Fruit fly (Drosophila melanogaster) whole organism, embryonic: Measurements from ENCODE around the gene CG31267.

Experiments used
- CG10543 ChIP-seq: fragments of 200-800 bp; sonication (Bioruptor generic); optimal IDR thresholded peaks from 3 replicates; lab custom pipeline; 2017; ENCODE audit warnings: missing biosample characterization, mild to moderate bottlenecking, missing genetic modification characterization, moderate library complexity
- CG11696 ChIP-seq: fragments of 200-800 bp; sonication (Bioruptor generic); IDR thresholded peaks from 2 replicates; pipeline ENCODE4 v1.3.6; 2022; ENCODE audit warnings: missing biosample characterization, missing genetic modification characterization
- CG12391 ChIP-seq: fragments of 200-800 bp; sonication (Bioruptor generic); optimal IDR thresholded peaks from 3 replicates; lab custom pipeline; 2018; ENCODE audit warnings: missing biosample characterization, mild to moderate bottlenecking, missing genetic modification characterization, moderate library complexity
- CG13424 ChIP-seq: fragments of 200-800 bp; sonication (Bioruptor generic); optimal IDR thresholded peaks from 2 replicates; lab custom pipeline; 2019; ENCODE audit warnings: missing biosample characterization, mild to moderate bottlenecking, missing genetic modification characterization, moderate library complexity
- CG13775 ChIP-seq: fragments of 200-800 bp; sonication (Bioruptor generic); optimal IDR thresholded peaks from 3 replicates; lab custom pipeline; 2017; ENCODE audit warnings: missing biosample characterization, mild to moderate bottlenecking, missing genetic modification characterization
- CG18262 ChIP-seq: fragments of 200-800 bp; optimal IDR thresholded peaks from 3 replicates; lab custom pipeline; 2019; ENCODE audit warnings: missing biosample characterization, mild to moderate bottlenecking, missing genetic modification characterization, moderate library complexity
- CG2120 ChIP-seq: fragments of 200-800 bp; sonication (Bioruptor generic); optimal IDR thresholded peaks from 3 replicates; lab custom pipeline; 2016; ENCODE audit warnings: missing biosample characterization, missing genetic modification characterization
- CG2129 ChIP-seq: fragments of 200-800 bp; sonication (Bioruptor generic); IDR thresholded peaks from 2 replicates; pipeline ENCODE4 v1.3.6; 2022; ENCODE audit warnings: missing biosample characterization, missing genetic modification characterization; ENCODE audit not compliant: partially characterized antibody
- CG31441 ChIP-seq: fragments of 200-800 bp; sonication (Bioruptor generic); IDR thresholded peaks from 2 replicates; pipeline ENCODE4 v1.3.6; 2022; ENCODE audit warnings: missing biosample characterization, missing genetic modification characterization
- CG32532 ChIP-seq: fragments of 200-800 bp; sonication (Bioruptor generic); IDR thresholded peaks from 2 replicates; pipeline ENCODE4 v1.3.6; 2022; ENCODE audit warnings: missing biosample characterization, missing genetic modification characterization
- CG3847 ChIP-seq: fragments of 200-800 bp; sonication (Bioruptor generic); IDR thresholded peaks from 2 replicates; pipeline ENCODE4 v1.3.6; 2022; ENCODE audit warnings: missing biosample characterization, missing genetic modification characterization
- CG9727 ChIP-seq: fragments of 200-800 bp; sonication (Bioruptor generic); optimal IDR thresholded peaks from 3 replicates; lab custom pipeline; 2017; ENCODE audit warnings: missing biosample characterization, mild to moderate bottlenecking, missing genetic modification characterization
- Doc2 ChIP-seq: fragments of 200-800 bp; sonication (Bioruptor generic); IDR thresholded peaks from 2 replicates; pipeline ENCODE4 v1.3.6; 2022; ENCODE audit warnings: missing biosample characterization, missing genetic modification characterization
- E2f2 ChIP-seq: fragments of 200-800 bp; sonication (Bioruptor generic); IDR thresholded peaks from 2 replicates; pipeline ENCODE4 v1.3.6; 2022; ENCODE audit warnings: missing biosample characterization, missing genetic modification characterization
- Elba2 ChIP-seq: fragments of 200-800 bp; sonication (Bioruptor generic); optimal IDR thresholded peaks from 3 replicates; lab custom pipeline; 2016; ENCODE audit warnings: missing biosample characterization, missing genetic modification characterization
- Trl ChIP-seq, 3 experiments: fragments of >200 bp in 2 of 3; fragments of 200-800 bp in 1 of 3; sonication (Bioruptor generic) in 1 of 3; optimal IDR thresholded peaks; 2 replicates in 1 of 3; 3 replicates in 2 of 3; lab custom pipeline; 2016 to 2017; ENCODE audit warnings: missing biosample characterization in 1 of 3, missing genetic modification characterization in 1 of 3
- ap ChIP-seq: fragments of 200-800 bp; sonication (Bioruptor generic); IDR thresholded peaks from 2 replicates; pipeline ENCODE4 v1.3.6; 2022; ENCODE audit warnings: missing biosample characterization, missing genetic modification characterization
- crp ChIP-seq, 2 experiments: fragments of 200-800 bp; sonication (Bioruptor generic); optimal IDR thresholded peaks; 2 replicates in 1 of 2; 3 replicates in 1 of 2; lab custom pipeline; 2017; ENCODE audit warnings: missing biosample characterization in 2 of 2, missing genetic modification characterization in 2 of 2, mild to moderate bottlenecking in 1 of 2, moderate library complexity in 1 of 2
- ewg ChIP-seq: fragments of 200-800 bp; sonication (Bioruptor generic); optimal IDR thresholded peaks from 3 replicates; lab custom pipeline; 2017; ENCODE audit warnings: mild to moderate bottlenecking, missing biosample characterization, missing genetic modification reagents, missing genetic modification characterization
- gem ChIP-seq: fragments of 200-800 bp; sonication (Bioruptor generic); optimal IDR thresholded peaks from 2 replicates; lab custom pipeline; 2019; ENCODE audit warnings: missing biosample characterization, mild to moderate bottlenecking, missing genetic modification characterization, moderate library complexity
- gfzf ChIP-seq: fragments of 200-800 bp; sonication (Bioruptor generic); optimal IDR thresholded peaks from 2 replicates; lab custom pipeline; 2016; ENCODE audit warnings: missing biosample characterization, mild to moderate bottlenecking, missing genetic modification characterization, moderate library complexity
- gsb ChIP-seq: fragments of 200-800 bp; sonication (Bioruptor generic); IDR thresholded peaks from 2 replicates; pipeline ENCODE4 v1.3.6; 2022; ENCODE audit warnings: missing biosample characterization, missing genetic modification characterization
- hb ChIP-seq: fragments of 200-800 bp; sonication (Bioruptor generic); IDR thresholded peaks from 3 replicates; pipeline ENCODE4 v1.3.6; 2022; ENCODE audit warnings: missing biosample characterization, missing genetic modification characterization; ENCODE audit not compliant: partially characterized antibody
- hbn ChIP-seq: fragments of 200-800 bp; sonication (Bioruptor generic); IDR thresholded peaks from 2 replicates; pipeline ENCODE4 v1.3.6; 2022; ENCODE audit warnings: missing biosample characterization, missing genetic modification characterization; ENCODE audit not compliant: partially characterized antibody
- inv ChIP-seq: fragments of 200-800 bp; sonication (Bioruptor generic); IDR thresholded peaks from 2 replicates; pipeline ENCODE4 v1.3.6; 2022; ENCODE audit warnings: missing biosample characterization, missing genetic modification characterization; ENCODE audit not compliant: partially characterized antibody
- ken ChIP-seq: fragments of 200-800 bp; sonication (Bioruptor generic); IDR thresholded peaks from 3 replicates; pipeline ENCODE4 v1.3.6; 2022; ENCODE audit warnings: missing biosample characterization, missing genetic modification characterization
- mam ChIP-seq: fragments of 200-800 bp; sonication (Bioruptor generic); optimal IDR thresholded peaks from 3 replicates; lab custom pipeline; 2016; ENCODE audit warnings: missing biosample characterization, missing genetic modification characterization
- nerfin-1 ChIP-seq: fragments of 200-800 bp; sonication (Bioruptor generic); optimal IDR thresholded peaks from 3 replicates; lab custom pipeline; 2019; ENCODE audit warnings: missing biosample characterization, mild to moderate bottlenecking, missing genetic modification characterization, moderate library complexity
- nmo ChIP-seq: fragments of 200-800 bp; sonication (Bioruptor generic); optimal IDR thresholded peaks from 2 replicates; lab custom pipeline; 2018; ENCODE audit warnings: missing biosample characterization, mild to moderate bottlenecking, missing genetic modification characterization, moderate library complexity
- org-1 ChIP-seq: fragments of 200-800 bp; sonication (Bioruptor generic); optimal IDR thresholded peaks from 2 replicates; lab custom pipeline; 2017; ENCODE audit warnings: missing biosample characterization, missing genetic modification characterization
- ranshi ChIP-seq: fragments of 200-800 bp; sonication (Bioruptor generic); IDR thresholded peaks from 2 replicates; pipeline ENCODE4 v1.3.6; 2022; ENCODE audit warnings: missing biosample characterization, missing genetic modification characterization
- sd ChIP-seq: fragments of 200-800 bp; sonication (Bioruptor generic); optimal IDR thresholded peaks from 3 replicates; lab custom pipeline; 2018; ENCODE audit warnings: missing biosample characterization, mild to moderate bottlenecking, missing genetic modification characterization, moderate library complexity
- unc-4 ChIP-seq: fragments of 200-800 bp; sonication (Bioruptor generic); IDR thresholded peaks from 2 replicates; pipeline ENCODE4 v1.3.6; 2022; ENCODE audit warnings: missing biosample characterization, missing genetic modification characterization; ENCODE audit not compliant: partially characterized antibody
- unpg ChIP-seq: fragments of 200-800 bp; sonication (Bioruptor generic); optimal IDR thresholded peaks from 3 replicates; lab custom pipeline; 2018; ENCODE audit warnings: missing biosample characterization, mild to moderate bottlenecking, missing genetic modification characterization, moderate library complexity
- usp ChIP-seq: fragments of >200 bp; optimal IDR thresholded peaks from 2 replicates; lab custom pipeline; 2017; ENCODE audit warnings: missing biosample characterization, missing genetic modification characterization
- zf30C ChIP-seq: fragments of 200-800 bp; sonication (Bioruptor generic); optimal IDR thresholded peaks from 3 replicates; lab custom pipeline; 2018; ENCODE audit warnings: missing biosample characterization, mild to moderate bottlenecking, missing genetic modification characterization

CG31267 gene

dm6 chr3R:17149080-17149746, 15.2 kb downstream of the CG31267 start, which contains the start of the genes m-cup and Det (continued):
- TF ChIP-seq Elba2 (GFP tag; lab: Kevin White, UChicago) (no peak), CG12391 (tag; lab: Kevin White, UChicago) (peak; percentile 27), unpg (GFP tag; lab: Kevin White, UChicago) (peak; percentile 2), inv (GFP tag; lab: Robert Waterston, UW) (peak; percentile 56), gem (tag; lab: Kevin White, UChicago) (peak; percentile 29), hbn (GFP tag; lab: Robert Waterston, UW) (peak; percentile 51; the same call in 1 of the 2 replicates), CG13424 (peak; percentile 28), CG3847 (GFP tag; lab: Robert Waterston, UW) (peak; percentile 49; the same call in 1 of the 2 replicates), ewg (GFP tag; lab: Kevin White, UChicago) (peak; percentile 54), CG11696 (GFP tag; lab: Robert Waterston, UW) (no peak), unc-4 (GFP tag; lab: Robert Waterston, UW) (peak; percentile 81), gfzf (peak; percentile 18), CG9727 (GFP tag; lab: Kevin White, UChicago) (peak; percentile 30), org-1 (GFP tag; lab: Kevin White, UChicago) (no peak), CG13775 (GFP tag; lab: Kevin White, UChicago) (peak; percentile 24), CG2129 (GFP tag; lab: Robert Waterston, UW) (peak; percentile 58; the same call in 1 of the 2 replicates), sd (tag; lab: Kevin White, UChicago) (no peak), CG32532 (GFP tag; lab: Robert Waterston, UW) (0 out of 2 replicates have a peak, but pooled peaks have one; percentile 7), ap (no peak), hb (GFP tag; lab: Robert Waterston, UW) (no peak), gsb (GFP tag; lab: Robert Waterston, UW) (no peak), CG18262 (tag; lab: Kevin White, UChicago) (peak; percentile 3), CG10543 (peak; percentile 24), nmo (GFP tag; lab: Kevin White, UChicago) (peak; percentile 60), Trl (optimal IDR thresholded peaks at IDR 0.05; lab: Kevin White, UChicago) (no peak), Trl (GFP tag; optimal IDR thresholded peaks at IDR 0.05; lab: Kevin White, UChicago) (peak; percentile 16), crp (GFP tag; optimal IDR thresholded peaks at IDR 0.05; lab: Kevin White, UChicago) (peak; percentile 69 to 93), CG31441 (0 out of 2 replicates have a peak, but pooled peaks have one; percentile 15), mam (GFP tag; lab: Kevin White, UChicago) (no peak), usp (GFP tag; lab: Kevin White, UChicago) (no peak)
- TF ChIP-seq, all 482 proteins: peak for 107

dm6 chr3R:17150287-17150686, 16.3 kb downstream of the CG31267 start, which contains the start of gene Smug:
Smug (plus strand) TSS chr3R:17150587.
- TF ChIP-seq nerfin-1 (tag; lab: Kevin White, UChicago) (peak; percentile 23), Doc2 (GFP tag; lab: Robert Waterston, UW) (no peak), ken (GFP tag; lab: Robert Waterston, UW) (no peak), E2f2 (GFP tag; lab: Robert Waterston, UW) (peak; percentile 16; the same call in 1 of the 2 replicates), crp (GFP tag; optimal IDR thresholded peaks at IDR 0.05; lab: Kevin White, UChicago) (peak in 1 of 2 experiments; percentile 59), CG2120 (GFP tag; lab: Kevin White, UChicago) (no peak), zf30C (no peak), ranshi (GFP tag; lab: Robert Waterston, UW) (no peak)
